Fruit fly (Drosophila melanogaster) whole organism, embryonic: Measurements from ENCODE around the gene CG11560.

Source experiments
- CG10321 ChIP-seq: fragments of 200-800 bp; sonication (Bioruptor generic); IDR thresholded peaks from 2 replicates; pipeline ENCODE4 v1.3.6; 2022; ENCODE audit warnings: missing biosample characterization, missing genetic modification characterization
- CG10543 ChIP-seq: fragments of 200-800 bp; sonication (Bioruptor generic); optimal IDR thresholded peaks from 3 replicates; lab custom pipeline; 2017; ENCODE audit warnings: missing biosample characterization, mild to moderate bottlenecking, missing genetic modification characterization, moderate library complexity
- CG11695 ChIP-seq: fragments of 200-800 bp; sonication (Bioruptor generic); IDR thresholded peaks from 3 replicates; pipeline ENCODE4 v1.3.6; 2022; ENCODE audit warnings: missing biosample characterization, missing genetic modification characterization
- CG12744 ChIP-seq: fragments of 200-800 bp; sonication (Bioruptor generic); optimal IDR thresholded peaks from 2 replicates; lab custom pipeline; 2016; ENCODE audit warnings: missing biosample characterization, missing genetic modification characterization
- CG14050 ChIP-seq: fragments of 200-800 bp; sonication (Bioruptor generic); IDR thresholded peaks from 3 replicates; pipeline ENCODE4 v1.3.6; 2022; ENCODE audit warnings: missing biosample characterization, missing genetic modification characterization
- CG14441 ChIP-seq: fragments of 200-800 bp; sonication (Bioruptor generic); IDR thresholded peaks from 2 replicates; pipeline ENCODE4 v1.3.6; 2022; ENCODE audit warnings: missing biosample characterization, missing genetic modification characterization
- CG1603 ChIP-seq: fragments of 200-800 bp; sonication (Bioruptor generic); optimal IDR thresholded peaks from 2 replicates; lab custom pipeline; 2019; ENCODE audit warnings: missing biosample characterization, mild to moderate bottlenecking, missing genetic modification characterization, moderate library complexity
- CG1832 ChIP-seq: fragments of 200-800 bp; sonication (Bioruptor generic); optimal IDR thresholded peaks from 2 replicates; lab custom pipeline; 2017; ENCODE audit warnings: missing biosample characterization, mild to moderate bottlenecking, missing genetic modification characterization, inconsistent platforms
- CG18764 ChIP-seq: fragments of 200-800 bp; sonication (Bioruptor generic); optimal IDR thresholded peaks from 3 replicates; lab custom pipeline; 2016; ENCODE audit warnings: missing biosample characterization, missing genetic modification characterization
- CG2889 ChIP-seq: fragments of 200-800 bp; sonication (Bioruptor generic); IDR thresholded peaks from 3 replicates; pipeline ENCODE4 v1.3.6; 2022; ENCODE audit warnings: missing biosample characterization, missing genetic modification characterization
- CG30020 ChIP-seq: fragments of 200-800 bp; optimal IDR thresholded peaks from 2 replicates; lab custom pipeline; 2019; ENCODE audit warnings: missing biosample characterization, mild to moderate bottlenecking, missing genetic modification characterization, moderate library complexity
- CG30403 ChIP-seq: fragments of 200-800 bp; sonication (Bioruptor generic); optimal IDR thresholded peaks from 3 replicates; lab custom pipeline; 2016; ENCODE audit warnings: missing biosample characterization, missing genetic modification characterization
- CG33557 ChIP-seq: fragments of 200-800 bp; sonication (Bioruptor generic); optimal IDR thresholded peaks from 2 replicates; lab custom pipeline; 2019; ENCODE audit warnings: missing biosample characterization, mild to moderate bottlenecking, missing genetic modification characterization, moderate library complexity
- CG3838 ChIP-seq: fragments of 200-800 bp; sonication (Bioruptor generic); optimal IDR thresholded peaks from 3 replicates; lab custom pipeline; 2016; ENCODE audit warnings: missing biosample characterization, missing genetic modification characterization
- CG4854 ChIP-seq: fragments of 200-800 bp; sonication (Bioruptor generic); optimal IDR thresholded peaks from 2 replicates; lab custom pipeline; 2016; ENCODE audit warnings: missing biosample characterization, missing genetic modification characterization, inconsistent platforms
- CG6254 ChIP-seq: fragments of 200-800 bp; sonication (Bioruptor generic); optimal IDR thresholded peaks from 3 replicates; lab custom pipeline; 2017; ENCODE audit warnings: mild to moderate bottlenecking, missing biosample characterization, missing genetic modification reagents, missing genetic modification characterization
- CG7271 ChIP-seq: fragments of 200-800 bp; sonication (Bioruptor generic); optimal IDR thresholded peaks from 2 replicates; lab custom pipeline; 2018; ENCODE audit warnings: missing biosample characterization, mild to moderate bottlenecking, missing genetic modification characterization, moderate library complexity
- CG7372 ChIP-seq: fragments of 200-800 bp; sonication (Bioruptor generic); IDR thresholded peaks from 2 replicates; pipeline ENCODE4 v1.3.6; 2022; ENCODE audit warnings: missing biosample characterization, missing genetic modification characterization
- CG8924 ChIP-seq: fragments of 200-800 bp; optimal IDR thresholded peaks from 3 replicates; lab custom pipeline; 2019; ENCODE audit warnings: missing biosample characterization, mild to moderate bottlenecking, missing genetic modification characterization, moderate library complexity
- CG9797 ChIP-seq: fragments of 200-800 bp; sonication (Bioruptor generic); optimal IDR thresholded peaks from 3 replicates; lab custom pipeline; 2018; ENCODE audit warnings: missing biosample characterization, mild to moderate bottlenecking, missing genetic modification characterization
- CG9876 ChIP-seq: fragments of 200-800 bp; sonication (Bioruptor generic); optimal IDR thresholded peaks from 2 replicates; lab custom pipeline; 2016; ENCODE audit warnings: missing biosample characterization, missing genetic modification characterization
- Dek ChIP-seq: fragments of 200-800 bp; sonication (Bioruptor generic); optimal IDR thresholded peaks from 3 replicates; lab custom pipeline; 2019; ENCODE audit warnings: missing biosample characterization, mild to moderate bottlenecking, missing genetic modification characterization, moderate library complexity
- Dref ChIP-seq: fragments of 200-800 bp; sonication (Bioruptor generic); IDR thresholded peaks from 2 replicates; pipeline ENCODE4 v1.3.6; 2022; ENCODE audit warnings: missing biosample characterization, missing genetic modification characterization
- Drgx ChIP-seq: fragments of 200-800 bp; sonication (Bioruptor generic); IDR thresholded peaks from 2 replicates; pipeline ENCODE4 v1.3.6; 2022; ENCODE audit warnings: missing biosample characterization, missing genetic modification characterization
- ERR ChIP-seq: fragments of 200-800 bp; sonication (Bioruptor generic); optimal IDR thresholded peaks from 2 replicates; lab custom pipeline; 2016; ENCODE audit warnings: missing biosample characterization, missing genetic modification characterization
- H2.0 ChIP-seq: fragments of 200-800 bp; sonication (Bioruptor generic); IDR thresholded peaks from 2 replicates; pipeline ENCODE4 v1.3.6; 2022; ENCODE audit warnings: missing biosample characterization, missing genetic modification characterization
- Hmr ChIP-seq: fragments of 200-800 bp; sonication (Bioruptor generic); optimal IDR thresholded peaks from 3 replicates; lab custom pipeline; 2017; ENCODE audit warnings: mild to moderate bottlenecking, missing biosample characterization, missing genetic modification reagents, missing genetic modification characterization
- Mes4 ChIP-seq: fragments of 200-800 bp; sonication (Bioruptor generic); optimal IDR thresholded peaks from 2 replicates; lab custom pipeline; 2016; ENCODE audit warnings: missing biosample characterization, missing genetic modification characterization
- NK7.1 ChIP-seq: fragments of 200-800 bp; sonication (Bioruptor generic); optimal IDR thresholded peaks from 3 replicates; lab custom pipeline; 2016; ENCODE audit warnings: missing biosample characterization, missing genetic modification characterization
- Opbp ChIP-seq: fragments of 200-800 bp; sonication (Bioruptor generic); IDR thresholded peaks from 3 replicates; pipeline ENCODE4 v1.3.6; 2022; ENCODE audit warnings: missing biosample characterization, missing genetic modification characterization; ENCODE audit not compliant: partially characterized antibody
- Rfx ChIP-seq: fragments of 200-800 bp; sonication (Bioruptor generic); IDR thresholded peaks from 2 replicates; pipeline ENCODE4 v1.3.6; 2022; ENCODE audit warnings: missing biosample characterization, missing genetic modification characterization
- Sox100B ChIP-seq: fragments of 200-800 bp; sonication (Bioruptor generic); optimal IDR thresholded peaks from 3 replicates; lab custom pipeline; 2018; ENCODE audit warnings: missing biosample characterization, mild to moderate bottlenecking, missing genetic modification characterization
- Spps ChIP-seq: fragments of 200-800 bp; sonication (Bioruptor generic); optimal IDR thresholded peaks from 2 replicates; lab custom pipeline; 2018; ENCODE audit warnings: missing biosample characterization, mild to moderate bottlenecking, missing genetic modification characterization
- amos ChIP-seq: fragments of 200-800 bp; sonication (Bioruptor generic); IDR thresholded peaks from 2 replicates; pipeline ENCODE4 v1.3.6; 2022; ENCODE audit warnings: missing biosample characterization, missing genetic modification characterization; ENCODE audit not compliant: partially characterized antibody
- ap ChIP-seq: fragments of 200-800 bp; sonication (Bioruptor generic); IDR thresholded peaks from 2 replicates; pipeline ENCODE4 v1.3.6; 2022; ENCODE audit warnings: missing biosample characterization, missing genetic modification characterization
- bbx ChIP-seq: fragments of 200-800 bp; sonication (Bioruptor generic); IDR thresholded peaks from 2 replicates; pipeline ENCODE4 v1.3.6; 2022; ENCODE audit warnings: missing biosample characterization, missing genetic modification characterization; ENCODE audit not compliant: partially characterized antibody
- br ChIP-seq: fragments of >200 bp; optimal IDR thresholded peaks from 2 replicates; lab custom pipeline; 2017
- chinmo ChIP-seq: fragments of 200-800 bp; sonication (Bioruptor generic); IDR thresholded peaks from 4 replicates; pipeline ENCODE4 v1.3.6; 2022; ENCODE audit warnings: missing biosample characterization, missing genetic modification characterization; ENCODE audit not compliant: partially characterized antibody
- dpn ChIP-seq, 2 experiments: fragments of 200-800 bp; sonication (Bioruptor generic); optimal IDR thresholded peaks; 3 replicates each; lab custom pipeline; 2016; ENCODE audit warnings: missing biosample characterization in 2 of 2, missing genetic modification characterization in 2 of 2
- eve ChIP-seq, 2 experiments: fragments of >200 bp; optimal IDR thresholded peaks; 2 replicates each; lab custom pipeline; 2017; ENCODE audit warnings: missing biosample characterization in 2 of 2, missing genetic modification characterization in 2 of 2
- exex ChIP-seq: fragments of 200-800 bp; sonication (Bioruptor generic); optimal IDR thresholded peaks from 4 replicates; lab custom pipeline; 2018; ENCODE audit warnings: missing biosample characterization, mild to moderate bottlenecking, missing genetic modification characterization, moderate library complexity
- ham ChIP-seq: fragments of 200-800 bp; sonication (Bioruptor generic); IDR thresholded peaks from 2 replicates; pipeline ENCODE4 v1.3.6; 2022; ENCODE audit warnings: missing biosample characterization, missing genetic modification characterization
- jumu ChIP-seq: fragments of 200-800 bp; sonication (Bioruptor generic); optimal IDR thresholded peaks from 3 replicates; lab custom pipeline; 2016; ENCODE audit warnings: missing biosample characterization, missing genetic modification characterization
- knrl ChIP-seq: fragments of 200-800 bp; sonication (Bioruptor generic); IDR thresholded peaks from 3 replicates; pipeline ENCODE4 v1.3.6; 2022; ENCODE audit warnings: missing biosample characterization, missing genetic modification characterization; ENCODE audit not compliant: partially characterized antibody
- lilli ChIP-seq: fragments of 200-800 bp; sonication (Bioruptor generic); optimal IDR thresholded peaks from 3 replicates; lab custom pipeline; 2016; ENCODE audit warnings: missing biosample characterization, missing genetic modification characterization
- mld ChIP-seq: fragments of 200-800 bp; sonication (Bioruptor generic); IDR thresholded peaks from 3 replicates; pipeline ENCODE4 v1.3.6; 2022; ENCODE audit warnings: missing biosample characterization, missing genetic modification characterization; ENCODE audit not compliant: partially characterized antibody
- psq ChIP-seq: fragments of 200-800 bp; sonication (Bioruptor generic); optimal IDR thresholded peaks from 2 replicates; lab custom pipeline; 2017; ENCODE audit warnings: missing biosample characterization, missing genetic modification characterization
- sens ChIP-seq: fragments of 200-800 bp; sonication (Bioruptor generic); peaks from one replicate; lab custom pipeline; 2016; ENCODE audit warnings: missing biosample characterization, missing genetic modification characterization
- sob ChIP-seq: fragments of 200-800 bp; sonication (Bioruptor generic); IDR thresholded peaks from 2 replicates; pipeline ENCODE4 v1.3.6; 2022; ENCODE audit warnings: missing biosample characterization, missing genetic modification characterization
- tap ChIP-seq: fragments of 200-800 bp; optimal IDR thresholded peaks from 3 replicates; lab custom pipeline; 2019; ENCODE audit warnings: missing biosample characterization, mild to moderate bottlenecking, missing genetic modification characterization, moderate library complexity
- usp ChIP-seq: fragments of >200 bp; optimal IDR thresholded peaks from 2 replicates; lab custom pipeline; 2017; ENCODE audit warnings: missing biosample characterization, missing genetic modification characterization
- vfl ChIP-seq: fragments of 200-800 bp; sonication (Bioruptor generic); optimal IDR thresholded peaks from 2 replicates; lab custom pipeline; 2016; ENCODE audit warnings: missing biosample characterization, missing genetic modification characterization

Gene CG11560

dm6 chr3L:12136630-12137029, 16.8 kb downstream of the CG11560 start, which contains the start of the genes CG5645 and Atg12 (continued):
- TF ChIP-seq vfl (GFP tag; lab: Kevin White, UChicago) (peak; percentile 16), H2.0 (GFP tag; lab: Robert Waterston, UW) (no peak), CG30020 (tag; lab: Kevin White, UChicago) (peak; percentile 52), CG7271 (tag; lab: Kevin White, UChicago) (no peak), Drgx (GFP tag; lab: Robert Waterston, UW) (no peak), CG2889 (GFP tag; lab: Robert Waterston, UW) (0 out of 3 replicates have a peak, but pooled peaks have one; percentile 36), CG6254 (peak; percentile 17), CG9876 (GFP tag; lab: Kevin White, UChicago) (no peak), bbx (GFP tag; lab: Robert Waterston, UW) (peak; percentile 71), CG18764 (GFP tag; lab: Kevin White, UChicago) (peak; percentile 58), CG12744 (GFP tag; lab: Kevin White, UChicago) (no peak), tap (tag; lab: Kevin White, UChicago) (peak; percentile 76), NK7.1 (GFP tag; lab: Kevin White, UChicago) (no peak), knrl (GFP tag; lab: Robert Waterston, UW) (peak; percentile 84), usp (no peak), amos (GFP tag; lab: Robert Waterston, UW) (peak; percentile 78), CG1832 (no peak), CG8924 (tag; lab: Kevin White, UChicago) (peak; percentile 61), CG9797 (no peak), CG10543 (GFP tag; lab: Kevin White, UChicago) (peak; percentile 71), jumu (no peak), Rfx (GFP tag; lab: Robert Waterston, UW) (peak; percentile 69; the same call in 1 of the 2 replicates), Hmr (GFP tag; lab: Kevin White, UChicago) (peak; percentile 44), CG3838 (no peak), mld (GFP tag; lab: Robert Waterston, UW) (no peak), ap (GFP tag; lab: Robert Waterston, UW) (no peak), eve (GFP tag; optimal IDR thresholded peaks at IDR 0.05; lab: Kevin White, UChicago) (no peak), exex (peak; percentile 63), ERR (GFP tag; lab: Kevin White, UChicago) (no peak), Mes4 (no peak), ham (GFP tag; lab: Robert Waterston, UW) (no peak), CG11695 (GFP tag; lab: Robert Waterston, UW) (peak; percentile 41; the same call in 1 of the 3 replicates), CG14050 (GFP tag; lab: Robert Waterston, UW) (peak; percentile 36; the same call in 1 of the 3 replicates), sob (GFP tag; lab: Robert Waterston, UW) (peak; percentile 76), CG30403 (GFP tag; lab: Kevin White, UChicago) (peak; percentile 77), psq (GFP tag; lab: Kevin White, UChicago) (no peak), chinmo (no peak), dpn (GFP tag; optimal IDR thresholded peaks at IDR 0.05; lab: Kevin White, UChicago) (peak; percentile 3 to 65), br (no peak), Opbp (GFP tag; lab: Robert Waterston, UW) (peak; percentile 72; the same call in 2 of the 3 replicates), CG10321 (GFP tag; lab: Robert Waterston, UW) (no peak), CG33557 (GFP tag; lab: Kevin White, UChicago) (peak; percentile 7), CG1603 (tag; lab: Kevin White, UChicago) (peak; percentile 44), sens (peak; percentile 78), Dek (tag; lab: Kevin White, UChicago) (peak; percentile 27), Dref (GFP tag; lab: Robert Waterston, UW) (peak; percentile 61), CG7372 (GFP tag; lab: Robert Waterston, UW) (no peak; the same call in 1 of the 2 replicates), Sox100B (GFP tag; lab: Kevin White, UChicago) (peak; percentile 69), CG4854 (GFP tag; lab: Kevin White, UChicago) (peak; percentile 41), Spps (tag; lab: Kevin White, UChicago) (no peak), lilli (GFP tag; lab: Kevin White, UChicago) (peak; percentile 43), CG14441 (GFP tag; lab: Robert Waterston, UW) (peak; percentile 51; the same call in 1 of the 2 replicates)
